Worm (Caenorhabditis elegans) whole organism, L4 larva: ENCODE data around the gene F16G10.13.

Experiments used
- F49E8.2 ChIP-seq: sonication (generic microtip); optimal IDR thresholded peaks from 2 replicates; lab custom pipeline; 2016; ENCODE audit warnings: missing compliant biosample characterization, mild to moderate bottlenecking, missing genetic modification characterization, borderline replicate concordance
- aly-2 ChIP-seq: sonication (generic microtip); optimal IDR thresholded peaks from 2 replicates; lab custom pipeline; 2018; ENCODE audit warnings: missing biosample characterization, missing genetic modification characterization
- ceh-20 ChIP-seq: fragments of 200-800 bp; sonication (Bioruptor generic); IDR thresholded peaks from 2 replicates; pipeline ENCODE4 v1.3.6; 2022; ENCODE audit warnings: missing genetic modification reagents, missing genetic modification characterization, missing compliant biosample characterization
- daf-16 ChIP-seq, 3 experiments: sonication (generic microtip); optimal IDR thresholded peaks; 2 replicates each; lab custom pipeline; 2016 to 2017; ENCODE audit warnings: missing genetic modification characterization in 3 of 3, missing genetic modification reagents in 3 of 3, mild to moderate bottlenecking in 2 of 3, missing compliant biosample characterization in 2 of 3, missing biosample characterization in 1 of 3, moderate library complexity in 1 of 3
- dve-1 ChIP-seq: sonication (generic microtip); optimal IDR thresholded peaks from 2 replicates; lab custom pipeline; 2017; ENCODE audit warnings: antibody characterized with exemption, mild to moderate bottlenecking, missing genetic modification characterization, missing compliant biosample characterization; ENCODE audit not compliant: insufficient read depth
- lin-13 ChIP-seq: fragments of 150-350 bp; optimal IDR thresholded peaks from 2 replicates; lab custom pipeline; 2014; ENCODE audit warnings: missing biosample characterization, missing genetic modification reagents, missing genetic modification characterization
- lin-15B ChIP-seq: fragments of 150-350 bp; sonication (generic microtip); optimal IDR thresholded peaks from 3 replicates; lab custom pipeline; 2014; ENCODE audit warnings: missing biosample characterization, missing genetic modification characterization
- lin-39 ChIP-seq: fragments of 150-350 bp; optimal IDR thresholded peaks from 2 replicates; lab custom pipeline; 2014; ENCODE audit warnings: missing biosample characterization, missing genetic modification reagents, missing genetic modification characterization
- nhr-11 ChIP-seq: fragments of 150-350 bp; optimal IDR thresholded peaks from 2 replicates; lab custom pipeline; 2014; ENCODE audit warnings: missing biosample characterization, missing genetic modification characterization
- rbr-2 ChIP-seq: sonication (generic microtip); optimal IDR thresholded peaks from 2 replicates; lab custom pipeline; 2016; ENCODE audit warnings: missing genotype, missing genetic modification characterization, missing compliant biosample characterization
- saeg-2 ChIP-seq: fragments of 200-800 bp; sonication (Bioruptor generic); IDR thresholded peaks from 2 replicates; pipeline ENCODE4 v1.3.6; 2022; ENCODE audit warnings: missing genetic modification reagents, missing genetic modification characterization, missing compliant biosample characterization
- snpc-1.2 ChIP-seq: fragments of 200-800 bp; sonication (Bioruptor generic); IDR thresholded peaks from 2 replicates; pipeline ENCODE4 v1.3.6; 2022; ENCODE audit warnings: missing genetic modification reagents, missing genetic modification characterization, missing compliant biosample characterization

DNA sequence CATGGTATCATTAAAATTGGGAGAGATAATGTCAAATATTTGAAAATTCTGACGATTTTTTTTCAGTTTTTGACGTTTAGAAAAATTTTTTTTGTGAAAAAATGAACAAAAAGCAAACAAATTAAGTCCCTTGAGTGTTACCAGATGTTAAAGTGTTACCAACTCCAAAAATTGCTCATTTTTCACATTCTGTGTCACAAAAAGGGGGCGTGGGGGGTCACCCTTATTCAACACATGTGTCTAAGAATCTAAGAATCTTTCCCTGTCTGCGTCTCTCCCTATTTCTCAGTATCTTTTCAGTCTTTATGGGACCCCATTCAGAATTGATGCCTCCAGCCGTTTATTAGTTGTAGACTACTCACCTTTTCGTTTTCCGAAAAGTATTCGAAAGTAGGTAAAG is 43.2 kb upstream of the F16G10.13 start:
- TF ChIP-seq rbr-2 (tag; lab: Kevin White, UChicago) (no peak), saeg-2 (no peak), lin-13 (GFP tag; lab: Kevin White, UChicago) (no peak), aly-2 (tag; lab: Kevin White, UChicago) (no peak), lin-39 (tag; lab: Kevin White, UChicago) (no peak), lin-15B (tag; lab: Kevin White, UChicago) (no peak), daf-16 (GFP tag; optimal IDR thresholded peaks at IDR 0.05; lab: Kevin White, UChicago) (no peak), daf-16 (tag; optimal IDR thresholded peaks at IDR 0.05; lab: Kevin White, UChicago) (no peak), dve-1 (tag; lab: Kevin White, UChicago) (no peak), snpc-1.2 (no peak), nhr-11 (no peak), F49E8.2 (tag; lab: Kevin White, UChicago) (no peak), ceh-20 (GFP tag; lab: Robert Waterston, UW) (no peak)
